Worm (Caenorhabditis elegans) whole organism, late embryonic: ENCODE results near the gene F54F2.6.

Experiments used
- lim-6 ChIP-seq: sonication (generic microtip); optimal IDR thresholded peaks from 2 replicates; lab custom pipeline; 2016; ENCODE audit warnings: missing genetic modification characterization, missing compliant biosample characterization
- pqm-1 ChIP-seq: sonication (generic microtip); optimal IDR thresholded peaks from 2 replicates; lab custom pipeline; 2016; ENCODE audit warnings: missing genetic modification characterization, missing compliant biosample characterization
- unc-42 ChIP-seq: sonication (generic microtip); optimal IDR thresholded peaks from 2 replicates; lab custom pipeline; 2016; ENCODE audit warnings: missing genotype, missing genetic modification characterization, missing compliant biosample characterization
- unc-86 ChIP-seq: sonication (generic microtip); optimal IDR thresholded peaks from 2 replicates; lab custom pipeline; 2016; ENCODE audit warnings: missing genetic modification characterization, missing compliant biosample characterization

DNA sequence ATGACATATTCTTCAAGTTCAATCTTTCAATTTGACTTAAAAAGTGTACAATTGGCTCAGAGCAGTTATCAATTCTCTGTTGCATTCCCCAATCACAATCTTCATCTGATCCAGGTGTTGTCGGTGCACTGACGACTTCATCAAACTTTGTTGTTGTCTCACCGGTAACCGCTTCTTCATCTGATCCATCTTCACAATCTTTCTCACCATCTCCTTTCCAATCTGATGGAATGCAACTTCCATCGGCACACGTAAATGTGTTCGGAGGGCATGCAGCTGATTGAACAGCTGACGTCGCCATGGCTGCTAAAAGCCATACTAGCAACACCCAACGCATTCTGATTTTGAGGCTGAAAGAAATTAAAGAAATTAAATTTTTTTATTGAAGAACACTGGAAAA, 37.6 kb upstream of the F54F2.6 start, which contains the start of gene F44E2.4:
- TF ChIP-seq unc-86 (no peak), pqm-1 (tag; lab: Kevin White, UChicago) (no peak), lim-6 (tag; lab: Kevin White, UChicago) (no peak), unc-42 (no peak)
